Fruit fly (Drosophila melanogaster) whole organism, prepupa: ENCODE results near the gene CG14312.
A peak's percentile ranks its signal among the peaks of the same experiment; 100 is the strongest.

Source experiments
- CG15336 ChIP-seq: fragments of 200-800 bp; sonication (Bioruptor generic); IDR thresholded peaks from 2 replicates; pipeline ENCODE4 v1.3.6; 2022; ENCODE audit warnings: missing biosample characterization, missing genetic modification characterization
- CG3032 ChIP-seq: fragments of 200-800 bp; optimal IDR thresholded peaks from 2 replicates; lab custom pipeline; 2019; ENCODE audit warnings: missing biosample characterization, mild to moderate bottlenecking, missing genetic modification characterization, moderate library complexity
- CG6854 ChIP-seq: fragments of 200-800 bp; sonication (Bioruptor generic); optimal IDR thresholded peaks from 2 replicates; lab custom pipeline; 2017; ENCODE audit warnings: missing biosample characterization, mild to moderate bottlenecking, missing genetic modification characterization
- Hr39 ChIP-seq: fragments of 200-800 bp; sonication (Bioruptor generic); optimal IDR thresholded peaks from 2 replicates; lab custom pipeline; 2016; ENCODE audit warnings: missing biosample characterization, missing genetic modification characterization
- Hr4 ChIP-seq: fragments of 200-800 bp; sonication (Bioruptor generic); optimal IDR thresholded peaks from 3 replicates; lab custom pipeline; 2016; ENCODE audit warnings: missing biosample characterization, missing genetic modification characterization
- achi ChIP-seq: fragments of 200-800 bp; sonication (Bioruptor generic); optimal IDR thresholded peaks from 3 replicates; lab custom pipeline; 2016; ENCODE audit warnings: missing biosample characterization, missing genetic modification characterization
- acj6 ChIP-seq: fragments of 200-800 bp; sonication (Bioruptor generic); optimal IDR thresholded peaks from 3 replicates; lab custom pipeline; 2016; ENCODE audit warnings: missing biosample characterization, missing genetic modification characterization
- fd85E ChIP-seq: fragments of 200-800 bp; sonication (Bioruptor generic); optimal IDR thresholded peaks from 3 replicates; lab custom pipeline; 2016; ENCODE audit warnings: missing biosample characterization, missing genetic modification characterization
- vri ChIP-seq: fragments of 200-800 bp; sonication (Bioruptor generic); optimal IDR thresholded peaks from 3 replicates; lab custom pipeline; 2016; ENCODE audit warnings: missing biosample characterization, mild to moderate bottlenecking, missing genetic modification characterization

- TF ChIP-seq CG15336 (GFP tag; lab: Robert Waterston, UW) (no peak), CG6854 (GFP tag; lab: Kevin White, UChicago) (peak; percentile 14), fd85E (GFP tag; lab: Kevin White, UChicago) (no peak), Hr39 (no peak), achi (GFP tag; lab: Kevin White, UChicago) (no peak), Hr4 (GFP tag; lab: Kevin White, UChicago) (no peak), acj6 (no peak), vri (GFP tag; lab: Kevin White, UChicago) (no peak), CG3032 (tag; lab: Kevin White, UChicago) (no peak)
Observed at dm6 chr3R:18309910-18310309, 26.6 kb upstream of the CG14312 start.
